Worm (Caenorhabditis elegans) whole organism, L3 larva: ENCODE measurements around the gene Y54G11A.9.

Experiments
- R02D3.7 ChIP-seq: fragments of 150-350 bp; optimal IDR thresholded peaks from 2 replicates; lab custom pipeline; 2014; ENCODE audit warnings: missing biosample characterization, missing genetic modification characterization
- egl-5 ChIP-seq: fragments of 150-350 bp; optimal IDR thresholded peaks from 2 replicates; lab custom pipeline; 2017; ENCODE audit warnings: missing biosample characterization, missing genetic modification reagents, missing genetic modification characterization, inconsistent platforms
- elt-1 ChIP-seq: fragments of 150-350 bp; optimal IDR thresholded peaks from 2 replicates; lab custom pipeline; 2014; ENCODE audit warnings: missing biosample characterization, missing genetic modification characterization
- nhr-11 ChIP-seq: fragments of 150-350 bp; optimal IDR thresholded peaks from 2 replicates; lab custom pipeline; 2014; ENCODE audit warnings: missing biosample characterization, missing genetic modification characterization
- nhr-28 ChIP-seq: fragments of 150-350 bp; optimal IDR thresholded peaks from 2 replicates; lab custom pipeline; 2014; ENCODE audit warnings: missing biosample characterization, missing genetic modification characterization
- sea-2 ChIP-seq: fragments of 150-350 bp; sonication (generic microtip); optimal IDR thresholded peaks from 4 replicates; lab custom pipeline; 2014; ENCODE audit warnings: missing biosample characterization, missing genetic modification reagents, missing genetic modification characterization

DNA sequence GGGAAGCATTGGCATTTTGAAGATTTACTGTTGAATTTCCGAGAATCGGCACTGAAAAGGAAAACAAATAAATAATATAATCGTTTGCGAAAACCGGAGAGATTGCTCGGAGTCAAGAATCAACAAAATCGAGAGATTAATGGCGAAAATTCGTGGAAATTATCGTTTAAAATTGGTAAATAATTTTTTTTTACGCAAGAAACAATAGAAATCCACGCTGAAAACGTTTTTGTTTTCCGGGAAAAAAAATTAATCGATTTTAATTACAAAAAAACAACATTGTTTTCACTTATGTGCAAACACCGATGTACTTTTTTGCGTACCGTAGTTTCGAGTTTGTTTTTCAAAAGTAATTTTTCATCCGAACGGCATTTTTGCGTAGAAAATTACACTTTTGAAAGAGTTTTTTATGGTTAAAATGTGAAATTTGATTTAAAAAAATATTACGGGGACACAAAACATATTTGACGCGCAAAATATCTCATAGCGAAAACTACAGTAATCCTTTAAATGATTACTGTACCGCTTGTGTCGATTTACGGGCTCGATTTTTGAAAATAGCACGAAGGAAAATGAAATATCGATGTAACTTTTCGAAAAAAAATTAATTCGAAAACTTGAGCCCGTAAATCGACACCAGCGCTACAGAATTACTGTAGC is 35.4 kb downstream of the Y54G11A.9 start, which contains the start of gene ctl-3:
- TF ChIP-seq sea-2 (GFP tag; lab: Kevin White, UChicago) (no peak), elt-1 (tag; lab: Kevin White, UChicago) (no peak), R02D3.7 (no peak), egl-5 (no peak), nhr-28 (tag; lab: Kevin White, UChicago) (no peak), nhr-11 (tag; lab: Kevin White, UChicago) (no peak)
